Worm (Caenorhabditis elegans) whole organism, L3 larva: ENCODE results near the gene plc-2.

Experiments used
- R02D3.7 ChIP-seq: fragments of 150-350 bp; optimal IDR thresholded peaks from 2 replicates; lab custom pipeline; 2014; ENCODE audit warnings: missing biosample characterization, missing genetic modification characterization
- aly-2 ChIP-seq: fragments of 150-350 bp; optimal IDR thresholded peaks from 2 replicates; lab custom pipeline; 2014; ENCODE audit warnings: missing biosample characterization, missing genetic modification characterization
- ama-1 ChIP-seq: fragments of 150-350 bp; optimal IDR thresholded peaks from 2 replicates; lab custom pipeline; 2018
- ceh-16 ChIP-seq: sonication (generic microtip); optimal IDR thresholded peaks from 2 replicates; lab custom pipeline; 2017; ENCODE audit warnings: missing biosample characterization, missing genetic modification characterization
- ceh-28 ChIP-seq: fragments of 150-350 bp; optimal IDR thresholded peaks from 2 replicates; lab custom pipeline; 2014; ENCODE audit warnings: missing biosample characterization, missing genetic modification reagents, missing genetic modification characterization
- ceh-82 ChIP-seq: fragments of 150-350 bp; optimal IDR thresholded peaks from 2 replicates; lab custom pipeline; 2014; ENCODE audit warnings: missing biosample characterization, missing genetic modification characterization
- egl-27 ChIP-seq: sonication (generic microtip); optimal IDR thresholded peaks from 4 replicates; lab custom pipeline; 2017; ENCODE audit warnings: missing biosample characterization, missing genetic modification reagents, missing genetic modification characterization
- egl-5 ChIP-seq: fragments of 150-350 bp; optimal IDR thresholded peaks from 2 replicates; lab custom pipeline; 2017; ENCODE audit warnings: missing biosample characterization, missing genetic modification reagents, missing genetic modification characterization, inconsistent platforms
- elt-2 ChIP-seq: sonication (generic microtip); optimal IDR thresholded peaks from 2 replicates; lab custom pipeline; 2016; ENCODE audit warnings: missing genetic modification reagents, mild to moderate bottlenecking, missing genetic modification characterization, missing compliant biosample characterization
- elt-3 ChIP-seq, 3 experiments: fragments of 150-350 bp in 1 of 3; sonication (generic microtip) in 2 of 3; optimal IDR thresholded peaks; 2 replicates in 2 of 3; 4 replicates in 1 of 3; lab custom pipeline; 2014 to 2017; ENCODE audit warnings: missing biosample characterization in 3 of 3, missing genetic modification characterization in 3 of 3
- eor-1 ChIP-seq, 2 experiments: fragments of 150-350 bp; optimal IDR thresholded peaks; 2 replicates each; lab custom pipeline; 2014 to 2018; ENCODE audit warnings: missing biosample characterization in 2 of 2, missing genetic modification characterization in 2 of 2
- fkh-10 ChIP-seq: sonication (generic microtip); optimal IDR thresholded peaks from 2 replicates; lab custom pipeline; 2017; ENCODE audit warnings: missing biosample characterization, missing genetic modification reagents, missing genetic modification characterization
- fkh-2 ChIP-seq: fragments of 150-350 bp; optimal IDR thresholded peaks from 2 replicates; lab custom pipeline; 2014; ENCODE audit warnings: missing biosample characterization, missing genetic modification reagents, missing genetic modification characterization
- fos-1 ChIP-seq: fragments of 150-350 bp; optimal IDR thresholded peaks from 2 replicates; lab custom pipeline; 2014; ENCODE audit warnings: missing biosample characterization, missing genetic modification characterization
- hmg-11 ChIP-seq: sonication (generic microtip); optimal IDR thresholded peaks from 2 replicates; lab custom pipeline; 2016; ENCODE audit warnings: missing genetic modification characterization, missing compliant biosample characterization
- jun-1 ChIP-seq: fragments of 150-350 bp; optimal IDR thresholded peaks from 2 replicates; lab custom pipeline; 2014; ENCODE audit warnings: missing biosample characterization, missing genetic modification reagents, missing genetic modification characterization
- lin-15B ChIP-seq: fragments of 150-350 bp; optimal IDR thresholded peaks from 2 replicates; lab custom pipeline; 2014; ENCODE audit warnings: missing biosample characterization, missing genetic modification characterization
- lsy-12 ChIP-seq: sonication (generic microtip); optimal IDR thresholded peaks from 2 replicates; lab custom pipeline; 2016; ENCODE audit warnings: mild to moderate bottlenecking, missing genetic modification characterization, missing compliant biosample characterization
- mdl-1 ChIP-seq: fragments of 150-350 bp; optimal IDR thresholded peaks from 2 replicates; lab custom pipeline; 2014; ENCODE audit warnings: missing biosample characterization, missing genetic modification characterization
- mml-1 ChIP-seq: fragments of 150-350 bp; sonication (generic microtip); optimal IDR thresholded peaks from 3 replicates; lab custom pipeline; 2014; ENCODE audit warnings: missing biosample characterization, missing genetic modification characterization
- nfya-1 ChIP-seq: sonication (generic microtip); optimal IDR thresholded peaks from 2 replicates; lab custom pipeline; 2017; ENCODE audit warnings: missing genetic modification characterization, mild to moderate bottlenecking, missing compliant biosample characterization, antibody characterized with exemption, moderate library complexity; ENCODE audit not compliant: insufficient read depth
- nhr-11 ChIP-seq: fragments of 150-350 bp; optimal IDR thresholded peaks from 2 replicates; lab custom pipeline; 2014; ENCODE audit warnings: missing biosample characterization, missing genetic modification characterization
- nhr-12 ChIP-seq: fragments of 150-350 bp; optimal IDR thresholded peaks from 2 replicates; lab custom pipeline; 2014; ENCODE audit warnings: missing biosample characterization, missing genetic modification characterization
- nhr-23 ChIP-seq: fragments of 150-350 bp; optimal IDR thresholded peaks from 2 replicates; lab custom pipeline; 2014; ENCODE audit warnings: missing biosample characterization, missing genetic modification reagents, missing genetic modification characterization
- nhr-25 ChIP-seq: sonication (generic microtip); optimal IDR thresholded peaks from 2 replicates; lab custom pipeline; 2017; ENCODE audit warnings: missing biosample characterization, missing genetic modification characterization
- nhr-43 ChIP-seq: sonication (generic microtip); optimal IDR thresholded peaks from 2 replicates; lab custom pipeline; 2016; ENCODE audit warnings: mild to moderate bottlenecking, missing genetic modification characterization, missing compliant biosample characterization; ENCODE audit not compliant: poor library complexity, severe bottlenecking
- nhr-67 ChIP-seq: fragments of 150-350 bp; optimal IDR thresholded peaks from 2 replicates; lab custom pipeline; 2014; ENCODE audit warnings: missing biosample characterization, missing genetic modification characterization
- nhr-76 ChIP-seq: fragments of 150-350 bp; sonication (generic microtip); optimal IDR thresholded peaks from 5 replicates; lab custom pipeline; 2014; ENCODE audit warnings: missing biosample characterization, missing genetic modification characterization
- nhr-77 ChIP-seq: fragments of 150-350 bp; optimal IDR thresholded peaks from 2 replicates; lab custom pipeline; 2014; ENCODE audit warnings: missing biosample characterization, missing genetic modification characterization
- pha-4 ChIP-seq: fragments of 150-350 bp; optimal IDR thresholded peaks from 2 replicates; lab custom pipeline; 2014; ENCODE audit warnings: missing biosample characterization, missing genetic modification reagents, missing genetic modification characterization
- pqm-1 ChIP-seq: fragments of 150-350 bp; optimal IDR thresholded peaks from 2 replicates; lab custom pipeline; 2017; ENCODE audit warnings: missing biosample characterization, missing genetic modification characterization, inconsistent platforms
- sea-2 ChIP-seq: fragments of 150-350 bp; sonication (generic microtip); optimal IDR thresholded peaks from 4 replicates; lab custom pipeline; 2014; ENCODE audit warnings: missing biosample characterization, missing genetic modification reagents, missing genetic modification characterization
- skn-1 ChIP-seq: fragments of 150-350 bp; optimal IDR thresholded peaks from 2 replicates; lab custom pipeline; 2014; ENCODE audit warnings: missing biosample characterization, missing genetic modification characterization
- snpc-4 ChIP-seq: fragments of 150-350 bp; optimal IDR thresholded peaks from 2 replicates; lab custom pipeline; 2014; ENCODE audit warnings: missing biosample characterization, missing genetic modification characterization
- tbx-2 ChIP-seq: sonication (generic microtip); optimal IDR thresholded peaks from 2 replicates; lab custom pipeline; 2016; ENCODE audit warnings: mild to moderate bottlenecking, missing genetic modification characterization, missing compliant biosample characterization
- unc-39 ChIP-seq: sonication (generic microtip); optimal IDR thresholded peaks from 4 replicates; lab custom pipeline; 2017; ENCODE audit warnings: missing biosample characterization, missing genetic modification characterization
- unc-62 ChIP-seq: fragments of 150-350 bp; sonication (generic microtip); optimal IDR thresholded peaks from 4 replicates; lab custom pipeline; 2014; ENCODE audit warnings: missing biosample characterization, missing genetic modification reagents, missing genetic modification characterization

Gene plc-2

DNA sequence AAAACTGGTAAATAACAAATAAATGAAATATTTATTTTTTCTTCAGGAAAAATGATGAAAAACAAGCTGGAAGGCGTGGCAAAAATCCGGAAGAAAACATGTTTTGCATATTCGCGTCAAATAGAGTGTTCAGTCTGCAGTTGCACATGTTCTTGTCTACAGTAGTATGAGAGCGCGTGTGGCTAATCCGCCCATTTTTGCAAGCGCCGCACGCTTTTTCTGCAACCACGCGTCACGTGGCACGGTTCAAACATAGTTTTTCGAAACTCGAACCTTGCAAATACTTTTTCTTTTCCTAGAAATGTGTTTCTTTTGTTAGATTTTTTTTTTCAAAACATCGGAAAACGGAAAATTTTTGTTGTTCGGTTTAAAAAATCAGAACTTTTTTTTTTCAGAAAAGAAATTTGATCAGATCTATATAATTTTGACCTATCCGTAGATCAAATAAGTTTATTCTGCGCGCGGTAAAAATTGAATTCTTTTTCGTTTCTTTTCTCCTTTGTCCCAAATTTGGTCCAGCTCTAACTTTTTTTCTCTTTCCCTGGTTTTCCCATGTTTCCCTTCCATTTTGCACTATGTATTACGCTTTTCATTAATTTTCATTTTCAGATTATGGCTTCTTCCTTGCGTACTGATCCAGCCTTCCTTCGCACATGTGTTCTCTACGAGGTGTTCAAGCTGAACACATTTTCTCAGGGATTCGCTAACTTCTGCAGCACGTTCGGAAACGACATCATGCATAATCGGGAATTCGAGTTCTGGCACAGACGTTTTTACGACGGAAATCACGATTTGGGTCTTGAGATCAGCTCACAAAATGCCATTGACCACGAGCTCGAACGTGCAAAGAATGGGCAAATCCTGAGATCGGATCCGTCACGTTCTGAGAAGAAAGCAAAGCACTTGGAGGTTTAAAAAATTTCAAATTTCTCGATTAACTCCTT is 8.0 kb upstream of the plc-2 start, which contains the start of gene Y75B12B.1:
TSS of gene Y75B12B.1 (plus strand) at position 603 of the 944 bp plus-strand sequence.
- no peak for TF ChIP-seq unc-39 (tag; lab: Kevin White, UChicago)
- no peak for TF ChIP-seq ceh-16
- no peak for TF ChIP-seq ama-1 (lab: Kevin White, UChicago)
- TF ChIP-seq skn-1 (tag; lab: Kevin White, UChicago), result no peak
- TF ChIP-seq jun-1 (tag; lab: Kevin White, UChicago), result no peak
- TF ChIP-seq fkh-2 (tag; lab: Kevin White, UChicago), result no peak
- no peak for TF ChIP-seq nfya-1 (tag; lab: Kevin White, UChicago)
- TF ChIP-seq lsy-12 (tag; lab: Kevin White, UChicago), result no peak
- no peak for TF ChIP-seq egl-27 (tag; lab: Kevin White, UChicago)
- no peak for TF ChIP-seq sea-2

DNA sequence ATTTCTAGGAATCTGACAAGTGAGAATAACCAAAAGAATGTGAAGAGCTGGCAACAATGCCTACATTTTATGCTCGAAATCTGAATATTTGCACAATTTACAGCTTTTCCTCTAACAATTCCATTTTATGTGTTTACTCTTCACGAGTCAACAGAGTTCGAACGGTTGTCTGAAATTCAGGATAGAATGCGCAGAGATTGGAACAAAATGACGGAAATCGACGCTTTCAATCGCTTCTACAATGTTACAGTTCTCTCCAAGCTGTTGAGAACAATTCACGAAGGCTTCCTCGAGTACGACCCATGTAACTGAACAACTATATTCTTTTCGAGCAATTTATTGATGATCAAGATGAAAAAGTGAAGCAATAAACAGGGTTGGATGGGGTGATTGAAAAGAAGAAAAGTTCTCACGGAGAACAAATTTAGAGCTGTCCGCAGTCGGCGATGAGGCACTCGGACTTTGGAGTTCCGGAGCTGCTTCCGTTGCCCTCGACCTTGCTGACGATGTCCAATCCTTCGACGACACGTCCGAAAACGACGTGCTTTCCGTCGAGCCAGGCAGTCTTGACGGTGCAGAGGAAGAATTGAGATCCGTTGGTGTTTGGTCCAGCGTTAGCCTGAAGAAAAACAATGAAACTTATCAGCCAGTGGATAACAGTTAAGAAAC is 6.0 kb upstream of the plc-2 start, which contains the start of gene Y75B12B.3:
TSS of gene Y75B12B.3 (minus strand) at position 21 of the 669 bp plus-strand sequence.
- TF ChIP-seq pha-4 (tag; lab: Kevin White, UChicago), result peak; percentile 46
- no peak for TF ChIP-seq nhr-11 (tag; lab: Kevin White, UChicago)
- peak; percentile 86 for TF ChIP-seq ama-1 (lab: Kevin White, UChicago)
- peak; percentile 31 for TF ChIP-seq nhr-25 (tag; lab: Kevin White, UChicago)

DNA sequence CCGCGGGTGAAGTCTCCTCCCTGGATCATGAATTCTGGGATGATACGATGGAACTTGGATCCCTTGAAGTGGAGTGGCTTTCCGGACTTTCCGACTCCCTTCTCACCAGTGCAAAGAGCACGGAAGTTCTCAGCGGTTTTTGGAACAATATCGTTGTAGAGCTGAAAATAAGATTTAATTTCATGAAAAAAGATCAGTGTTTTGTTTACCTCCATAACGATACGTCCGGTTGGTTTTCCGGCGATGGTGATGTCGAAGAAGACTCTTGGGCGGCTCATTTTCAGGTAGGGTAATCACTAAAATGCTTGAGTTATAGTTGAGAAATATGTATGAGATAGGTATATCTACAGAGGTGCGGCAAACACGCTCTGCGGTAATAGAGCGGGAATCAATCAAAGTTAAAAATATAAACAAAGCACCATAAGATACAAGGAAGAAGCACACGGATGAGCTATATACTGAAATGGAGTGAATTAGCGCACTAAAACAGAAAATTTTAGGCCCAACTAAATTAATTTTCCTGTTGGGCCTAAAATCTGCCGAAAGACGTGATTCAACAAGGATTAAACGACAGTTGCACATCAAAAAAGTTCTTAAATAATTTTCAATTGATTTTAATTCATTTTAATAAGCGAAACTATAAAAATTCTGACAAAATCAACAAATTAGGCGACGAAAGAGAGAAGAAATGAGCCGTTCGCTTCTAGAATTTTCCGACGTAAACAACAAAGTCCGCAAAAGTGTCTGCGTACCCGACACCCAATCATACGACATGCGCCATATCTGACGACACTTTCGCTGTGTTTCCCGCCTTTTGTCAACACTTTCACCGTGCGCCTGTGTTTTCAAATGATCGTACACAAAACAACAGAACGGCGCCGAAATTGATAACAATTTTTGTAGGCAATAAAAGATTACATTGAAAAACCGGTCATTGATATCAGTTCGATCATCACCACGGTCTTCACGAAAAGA is 5.0 kb upstream of the plc-2 start, which contains the start of the genes cyn-7 and bath-36:
TSS of gene cyn-7 (minus strand) at position 296 of the 975 bp plus-strand sequence.
TSS of gene bath-36 (plus strand) at position 806 of the 975 bp plus-strand sequence.
- TF ChIP-seq nhr-67, result no peak
- no peak for TF ChIP-seq mml-1 (tag; lab: Kevin White, UChicago)
- TF ChIP-seq nhr-25 (tag; lab: Kevin White, UChicago), result peak; percentile 79
- TF ChIP-seq nhr-43 (tag; lab: Kevin White, UChicago), result peak; percentile 76
- peak; percentile 51 for TF ChIP-seq egl-5 (tag; lab: Kevin White, UChicago)
- TF ChIP-seq pqm-1 (tag; lab: Kevin White, UChicago), result peak; percentile 73
- peak; percentile 97 for TF ChIP-seq pha-4 (tag; lab: Kevin White, UChicago)
- no peak for TF ChIP-seq eor-1 (tag; optimal IDR thresholded peaks at IDR 0.05; lab: Kevin White, UChicago)
- peak; percentile 7 for TF ChIP-seq R02D3.7 (tag; lab: Kevin White, UChicago)
- no peak for TF ChIP-seq unc-62 (GFP tag; lab: Kevin White, UChicago)
- TF ChIP-seq lsy-12 (tag; lab: Kevin White, UChicago), result peak; percentile 69
- peak; percentile 74 for TF ChIP-seq nhr-23 (tag; lab: Kevin White, UChicago)
- no peak for TF ChIP-seq fkh-10 (GFP tag; lab: Kevin White, UChicago)
- peak; percentile 47 for TF ChIP-seq ceh-28 (tag; lab: Kevin White, UChicago)
- TF ChIP-seq ceh-82 (tag; lab: Kevin White, UChicago), result no peak
- no peak for TF ChIP-seq nhr-76 (tag; lab: Kevin White, UChicago)
- TF ChIP-seq nhr-77, result peak; percentile 0
- TF ChIP-seq mdl-1, result no peak
- TF ChIP-seq jun-1 (tag; lab: Kevin White, UChicago), result peak; percentile 86
- no peak for TF ChIP-seq sea-2
- no peak for TF ChIP-seq nhr-12 (tag; lab: Kevin White, UChicago)
- peak; percentile 85 for TF ChIP-seq lin-15B (tag; lab: Kevin White, UChicago)
- TF ChIP-seq egl-27 (tag; lab: Kevin White, UChicago), result peak; percentile 49
- peak; percentile 92 for TF ChIP-seq elt-2 (tag; lab: Kevin White, UChicago)
- no peak for TF ChIP-seq fos-1 (tag; lab: Kevin White, UChicago)
- peak; percentile 68 for TF ChIP-seq hmg-11 (tag; lab: Kevin White, UChicago)
- TF ChIP-seq snpc-4 (tag; lab: Kevin White, UChicago), result peak; percentile 59
- TF ChIP-seq tbx-2 (tag; lab: Kevin White, UChicago), result peak; percentile 68
- no peak for TF ChIP-seq aly-2 (tag; lab: Kevin White, UChicago)
- TF ChIP-seq elt-3 (tag; optimal IDR thresholded peaks at IDR 0.05; lab: Kevin White, UChicago), result no peak
- peak; percentile 74 for TF ChIP-seq nfya-1 (tag; lab: Kevin White, UChicago)
- no peak for TF ChIP-seq fkh-2 (tag; lab: Kevin White, UChicago)
